Worm (Caenorhabditis elegans): Measurements from ENCODE around the gene K03B4.4.

K03B4.4 gene

DNA sequence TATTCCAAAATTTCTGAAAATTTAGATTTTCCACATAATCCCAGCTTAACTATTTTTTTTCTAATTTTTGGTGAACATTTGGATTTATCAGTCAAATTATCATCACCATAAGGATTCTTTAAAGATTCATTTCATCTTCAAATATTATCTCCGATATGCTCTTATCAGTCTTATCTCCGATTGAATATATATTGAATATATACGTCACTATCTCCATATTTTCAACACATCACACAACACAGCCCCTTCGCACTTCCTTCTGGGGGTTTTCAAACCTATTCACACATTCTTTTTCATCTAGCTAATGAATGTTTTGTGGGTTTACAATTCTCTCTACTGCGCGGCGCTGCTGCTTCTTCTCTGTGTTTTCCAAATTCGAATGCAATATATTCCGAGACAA lies 16.9 kb downstream of the K03B4.4 start:
- TF ChIP-seq cog-1 (tag; optimal IDR thresholded peaks at IDR 0.05) (no peak), klf-2 (GFP tag; conservative IDR thresholded peaks at IDR 0.05) (no peak), tab-1 (GFP tag; IDR thresholded peaks at IDR 0.05) (no peak), med-1 (GFP tag; optimal IDR thresholded peaks at IDR 0.05; ENCODE audit: insufficient read depth) (no peak), ztf-29 (GFP tag; IDR thresholded peaks at IDR 0.05) (no peak), flt-1 (GFP tag; IDR thresholded peaks at IDR 0.05) (no peak), T22C8.4 (GFP tag; IDR thresholded peaks at IDR 0.05) (no peak), ztf-23 (GFP tag; IDR thresholded peaks at IDR 0.05) (no peak), ref-1 (GFP tag; conservative IDR thresholded peaks at IDR 0.05) (no peak)

DNA sequence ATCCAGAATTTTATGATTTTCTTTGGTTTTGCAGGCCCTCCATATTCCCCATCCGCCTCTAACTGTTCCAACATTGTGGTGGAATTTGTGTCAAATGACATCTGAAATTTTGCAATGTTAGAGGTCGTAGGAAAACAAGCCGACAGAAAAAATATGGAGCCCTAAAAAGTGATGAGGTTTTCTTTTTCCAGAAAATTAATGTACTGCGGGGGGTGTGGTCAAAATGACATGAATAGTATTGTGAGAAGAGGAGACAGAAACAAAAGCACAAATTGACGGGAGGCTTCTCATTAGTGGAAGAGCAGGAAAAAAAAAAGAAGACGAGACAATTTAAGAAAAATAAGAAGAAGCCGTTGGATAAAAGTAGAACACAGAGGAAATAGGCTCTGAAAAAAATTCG lies 18.4 kb downstream of the K03B4.4 start, which contains the start of gene ZC266.1:
TSS of gene ZC266.1 (minus strand) at position 101 of the 400 bp plus-strand sequence.
- TF ChIP-seq cog-1 (tag; optimal IDR thresholded peaks at IDR 0.05) (no peak), ref-1 (GFP tag; conservative IDR thresholded peaks at IDR 0.05) (no peak), ztf-29 (GFP tag; IDR thresholded peaks at IDR 0.05) (no peak)

DNA sequence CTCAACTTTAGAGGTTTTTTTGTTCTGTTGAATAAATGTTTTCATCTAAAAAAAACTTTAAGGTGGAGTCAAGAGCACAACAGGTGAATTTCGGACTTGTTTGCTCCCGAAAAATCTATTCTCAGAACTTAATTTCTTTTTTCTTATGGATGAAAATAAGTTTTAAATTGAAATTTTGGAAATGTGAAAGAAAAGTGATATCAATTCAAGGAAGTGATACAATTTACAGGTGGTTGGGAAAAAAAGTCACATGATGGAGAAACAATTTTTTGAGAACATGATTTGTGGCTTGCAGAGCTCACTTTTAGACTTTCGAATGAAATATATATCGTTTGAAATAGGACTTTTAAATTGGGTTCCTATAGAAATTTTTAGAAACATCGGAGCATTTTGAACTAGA lies 25.9 kb downstream of the K03B4.4 start:
- no peak for TF ChIP-seq ref-1 (GFP tag; conservative IDR thresholded peaks at IDR 0.05)
- no peak for TF ChIP-seq T22C8.4 (GFP tag; IDR thresholded peaks at IDR 0.05)
- no peak for TF ChIP-seq tab-1 (GFP tag; IDR thresholded peaks at IDR 0.05)
- no peak for TF ChIP-seq flt-1 (GFP tag; IDR thresholded peaks at IDR 0.05)

DNA sequence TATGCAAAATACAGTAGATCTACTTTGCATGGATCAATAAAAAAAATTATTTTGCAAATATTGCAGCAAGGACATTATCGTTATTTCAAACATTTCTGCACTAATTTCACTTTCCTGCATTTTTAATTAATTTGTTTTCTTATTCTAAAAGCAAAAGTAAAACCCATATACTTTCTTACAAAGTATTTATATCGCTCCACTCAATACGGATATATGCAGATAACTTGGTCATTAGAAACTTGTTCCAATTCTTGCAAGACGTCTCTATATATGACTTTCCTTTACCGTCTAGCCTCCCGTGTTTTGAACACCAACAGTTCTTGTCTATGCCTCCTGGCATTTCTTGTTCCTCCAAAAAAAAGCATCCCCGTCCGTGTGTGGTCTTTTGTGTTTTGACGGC lies 28.7 kb downstream of the K03B4.4 start, which contains the start of gene oac-24:
TSS of gene oac-24 (plus strand) at position 301 of the 400 bp plus-strand sequence.
- no peak for TF ChIP-seq ztf-23 (GFP tag; IDR thresholded peaks at IDR 0.05)
- no peak for TF ChIP-seq tab-1 (GFP tag; IDR thresholded peaks at IDR 0.05)
- TF ChIP-seq T22C8.4 (GFP tag; IDR thresholded peaks at IDR 0.05) = no peak
- TF ChIP-seq flt-1 (GFP tag; IDR thresholded peaks at IDR 0.05) = no peak
- TF ChIP-seq klf-2 (GFP tag; conservative IDR thresholded peaks at IDR 0.05) = no peak
- TF ChIP-seq med-1 (GFP tag; optimal IDR thresholded peaks at IDR 0.05; ENCODE audit: insufficient read depth) = no peak
- no peak for TF ChIP-seq ztf-29 (GFP tag; IDR thresholded peaks at IDR 0.05)
- TF ChIP-seq ref-1 (GFP tag; conservative IDR thresholded peaks at IDR 0.05) = no peak
- no peak for TF ChIP-seq cog-1 (tag; optimal IDR thresholded peaks at IDR 0.05)

- TF ChIP-seq tab-1 (GFP tag; IDR thresholded peaks at IDR 0.05) = no peak
- TF ChIP-seq flt-1 (GFP tag; IDR thresholded peaks at IDR 0.05) = no peak
- no peak for TF ChIP-seq ref-1 (GFP tag; conservative IDR thresholded peaks at IDR 0.05)
- TF ChIP-seq T22C8.4 (GFP tag; IDR thresholded peaks at IDR 0.05) = no peak
- TF ChIP-seq ztf-23 (GFP tag; IDR thresholded peaks at IDR 0.05) = no peak
- TF ChIP-seq klf-2 (GFP tag; conservative IDR thresholded peaks at IDR 0.05) = no peak
Observed at ce11 chrV:4719965-4720364, 38.2 kb downstream of the K03B4.4 start, which contains the start of gene prx-6. Gene prx-6, minus strand, starts transcription at chrV:4720093.

DNA sequence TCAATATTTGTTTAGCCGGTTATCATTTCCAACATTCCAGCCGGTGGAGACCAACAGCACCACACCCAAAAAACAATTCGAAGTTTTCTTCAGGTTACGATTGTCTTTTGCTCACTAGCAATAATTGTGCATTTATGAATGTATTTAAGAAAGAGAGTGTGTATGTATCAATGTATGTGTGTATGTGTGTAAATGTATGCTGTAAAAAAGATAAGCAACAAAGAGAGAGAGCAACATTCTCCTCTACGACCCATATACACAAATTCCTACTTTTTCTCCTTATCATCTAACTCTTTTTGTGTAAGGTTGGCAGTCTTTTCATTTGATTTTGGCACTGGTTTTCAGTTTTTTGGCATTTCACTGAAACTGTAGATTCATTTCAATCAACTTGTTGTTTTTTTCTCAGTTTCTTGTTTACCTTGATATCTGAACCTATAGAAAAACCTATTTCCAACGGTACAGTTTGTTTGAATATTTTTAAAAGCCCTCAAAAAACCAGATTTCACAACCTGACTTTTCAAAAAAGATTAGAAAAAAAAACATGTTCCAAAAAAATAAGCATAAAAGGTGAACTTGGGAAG lies 39.2 kb downstream of the K03B4.4 start:
- TF ChIP-seq T22C8.4 (GFP tag; IDR thresholded peaks at IDR 0.05) = no peak
- no peak for TF ChIP-seq klf-2 (GFP tag; conservative IDR thresholded peaks at IDR 0.05)
- no peak for TF ChIP-seq med-1 (GFP tag; optimal IDR thresholded peaks at IDR 0.05; ENCODE audit: insufficient read depth)
- no peak for TF ChIP-seq ztf-29 (GFP tag; IDR thresholded peaks at IDR 0.05)
- TF ChIP-seq cog-1 (tag; optimal IDR thresholded peaks at IDR 0.05) = no peak
- no peak for TF ChIP-seq ztf-23 (GFP tag; IDR thresholded peaks at IDR 0.05)
- no peak for TF ChIP-seq tab-1 (GFP tag; IDR thresholded peaks at IDR 0.05)
- no peak for TF ChIP-seq ref-1 (GFP tag; conservative IDR thresholded peaks at IDR 0.05)
- no peak for TF ChIP-seq flt-1 (GFP tag; IDR thresholded peaks at IDR 0.05)

- TF ChIP-seq flt-1 (GFP tag; IDR thresholded peaks at IDR 0.05) (no peak), med-1 (GFP tag; optimal IDR thresholded peaks at IDR 0.05; ENCODE audit: insufficient read depth) (no peak), cog-1 (tag; optimal IDR thresholded peaks at IDR 0.05) (no peak), T22C8.4 (GFP tag; IDR thresholded peaks at IDR 0.05) (no peak), ref-1 (GFP tag; conservative IDR thresholded peaks at IDR 0.05) (no peak), tab-1 (GFP tag; IDR thresholded peaks at IDR 0.05) (no peak), ztf-23 (GFP tag; IDR thresholded peaks at IDR 0.05) (no peak), klf-2 (GFP tag; conservative IDR thresholded peaks at IDR 0.05) (no peak)
Observed at ce11 chrV:4722314-4722713, 40.5 kb downstream of the K03B4.4 start, which contains the start of gene F39G3.5. Gene F39G3.5, plus strand, starts transcription at chrV:4722614.

ce11 chrV:4724453-4724852 lies 42.7 kb downstream of the K03B4.4 start, which contains the start of gene F39G3.4:
Gene F39G3.4, plus strand, starts transcription at chrV:4724753.
- TF ChIP-seq klf-2 (GFP tag; conservative IDR thresholded peaks at IDR 0.05) (no peak), T22C8.4 (GFP tag; IDR thresholded peaks at IDR 0.05) (no peak), ref-1 (GFP tag; conservative IDR thresholded peaks at IDR 0.05) (no peak), cog-1 (tag; optimal IDR thresholded peaks at IDR 0.05) (no peak), med-1 (GFP tag; optimal IDR thresholded peaks at IDR 0.05; ENCODE audit: insufficient read depth) (no peak), flt-1 (GFP tag; IDR thresholded peaks at IDR 0.05) (no peak), ztf-29 (GFP tag; IDR thresholded peaks at IDR 0.05) (no peak), tab-1 (GFP tag; IDR thresholded peaks at IDR 0.05) (no peak), ztf-23 (GFP tag; IDR thresholded peaks at IDR 0.05) (no peak)

ce11 chrV:4730075-4730474 lies 48.3 kb downstream of the K03B4.4 start, which contains the start of gene tig-2:
Gene tig-2, minus strand, starts transcription at chrV:4730161.
- TF ChIP-seq ref-1 (GFP tag; conservative IDR thresholded peaks at IDR 0.05) (no peak), tab-1 (GFP tag; IDR thresholded peaks at IDR 0.05) (no peak), cog-1 (tag; optimal IDR thresholded peaks at IDR 0.05) (no peak), med-1 (GFP tag; optimal IDR thresholded peaks at IDR 0.05; ENCODE audit: insufficient read depth) (no peak), klf-2 (GFP tag; conservative IDR thresholded peaks at IDR 0.05) (no peak), flt-1 (GFP tag; IDR thresholded peaks at IDR 0.05) (no peak), ztf-23 (GFP tag; IDR thresholded peaks at IDR 0.05) (no peak), T22C8.4 (GFP tag; IDR thresholded peaks at IDR 0.05) (no peak), ztf-29 (GFP tag; IDR thresholded peaks at IDR 0.05) (no peak)
